Fruit fly (Drosophila melanogaster): ENCODE measurements around the gene Swt1.

DNA sequence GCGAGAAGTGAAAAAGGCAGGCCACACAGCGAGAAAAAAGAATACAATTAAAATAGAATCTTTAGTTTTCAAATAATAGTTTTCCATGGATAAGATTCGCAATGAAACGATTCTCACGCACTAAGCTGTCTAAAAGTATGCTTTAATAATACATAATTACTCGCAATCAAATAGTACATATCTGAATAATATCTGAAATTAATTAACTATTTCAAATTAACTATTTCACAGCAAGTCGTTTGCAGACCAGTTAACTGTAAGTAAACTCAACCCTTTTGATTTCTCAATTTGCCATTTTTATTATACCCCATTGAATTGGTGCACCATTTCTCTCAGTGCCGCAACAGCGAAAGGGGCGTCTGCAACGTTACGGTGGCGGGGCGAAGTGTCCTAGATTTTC is 35.2 kb upstream of the Swt1 start:
- TF ChIP-seq CG6792 (GFP tag; optimal IDR thresholded peaks at IDR 0.05) (no peak), net (GFP tag; optimal IDR thresholded peaks at IDR 0.05) (no peak), CG8319 (GFP tag; optimal IDR thresholded peaks at IDR 0.05) (no peak), CG8632 (GFP tag; optimal IDR thresholded peaks at IDR 0.05) (no peak), Ets21C (GFP tag; optimal IDR thresholded peaks at IDR 0.05) (no peak)
